Fruit fly (Drosophila melanogaster): ENCODE results near the gene Nrt.

Gene Nrt

DNA sequence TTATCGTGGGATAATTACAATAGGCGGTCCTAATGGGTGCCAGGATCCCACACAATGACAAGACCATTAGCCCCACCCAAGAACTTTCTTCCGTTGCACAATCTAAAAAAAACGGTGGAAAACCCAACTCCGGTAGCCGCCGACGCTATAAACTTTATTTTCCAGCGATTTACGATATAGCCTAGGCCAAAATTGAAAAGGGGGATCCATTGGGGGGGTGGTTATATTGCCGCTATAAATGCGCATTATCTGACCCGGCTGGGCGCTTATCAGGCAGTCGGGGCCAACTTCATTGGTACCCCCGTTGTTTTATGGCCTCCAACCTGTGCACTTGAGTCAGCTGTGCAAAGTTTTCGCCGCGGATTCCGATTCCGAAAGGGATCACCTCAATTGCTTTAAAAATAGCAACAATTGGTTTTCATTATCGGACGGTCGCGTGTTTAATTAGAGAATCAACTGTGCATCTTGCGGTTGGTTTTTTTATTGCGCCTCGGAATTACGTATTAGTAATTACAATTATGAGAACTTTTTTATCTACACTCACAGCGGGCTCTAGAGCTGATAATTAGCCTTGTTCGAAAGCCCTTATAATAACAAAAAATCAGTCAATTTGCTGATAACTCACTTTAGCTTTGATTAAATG lies 38.0 kb downstream of the Nrt start (continued):
- TF ChIP-seq ranshi (GFP tag; IDR thresholded peaks at IDR 0.05), result peak; percentile 21; the same call in 1 of the 2 replicates
- peak; percentile 43 for TF ChIP-seq sd (tag; optimal IDR thresholded peaks at IDR 0.05)
- no peak for TF ChIP-seq Trl (optimal IDR thresholded peaks at IDR 0.05)
- no peak for TF ChIP-seq Trl (GFP tag; optimal IDR thresholded peaks at IDR 0.05)
- peak; percentile 76 for TF ChIP-seq CG13296 (GFP tag; optimal IDR thresholded peaks at IDR 0.05)
- peak; percentile 34 for TF ChIP-seq Fer1 (GFP tag; optimal IDR thresholded peaks at IDR 0.05)
- no peak for TF ChIP-seq zf30C (GFP tag; optimal IDR thresholded peaks at IDR 0.05)
- no peak for TF ChIP-seq tup (GFP tag; optimal IDR thresholded peaks at IDR 0.05)
- peak; percentile 59 for TF ChIP-seq HHEX (GFP tag; optimal IDR thresholded peaks at IDR 0.05)
- peak; percentile 61 for TF ChIP-seq rib (GFP tag; IDR thresholded peaks at IDR 0.05)
- peak; percentile 18 for TF ChIP-seq CG2875 (GFP tag; optimal IDR thresholded peaks at IDR 0.05)
- no peak for TF ChIP-seq Doc2 (GFP tag; IDR thresholded peaks at IDR 0.05)
- 0 out of 2 replicates have a peak, but pooled peaks have one; percentile 10 for TF ChIP-seq CG4360 (GFP tag; IDR thresholded peaks at IDR 0.05)
- TF ChIP-seq yki (optimal IDR thresholded peaks at IDR 0.05), result no peak
- peak; percentile 75 for TF ChIP-seq CG34376 (GFP tag; optimal IDR thresholded peaks at IDR 0.05)
- TF ChIP-seq CG13894 (tag; optimal IDR thresholded peaks at IDR 0.05), result peak; percentile 76
- no peak for TF ChIP-seq disco-r (GFP tag; optimal IDR thresholded peaks at IDR 0.05)
- peak; percentile 48 for TF ChIP-seq onecut (GFP tag; IDR thresholded peaks at IDR 0.05)
- peak; percentile 85 for TF ChIP-seq CG12071 (GFP tag; optimal IDR thresholded peaks at IDR 0.05)
- peak; percentile 10 for TF ChIP-seq CG9817 (tag; optimal IDR thresholded peaks at IDR 0.05)
- TF ChIP-seq Awh (GFP tag; IDR thresholded peaks at IDR 0.05), result peak; percentile 46; the same call in 1 of the 2 replicates
- TF ChIP-seq shn (GFP tag; optimal IDR thresholded peaks at IDR 0.05), result no peak
- TF ChIP-seq btn (GFP tag; optimal IDR thresholded peaks at IDR 0.05), result peak; percentile 24
- no peak for TF ChIP-seq h (optimal IDR thresholded peaks at IDR 0.05)
- peak; percentile 23 for TF ChIP-seq CG8281 (tag; optimal IDR thresholded peaks at IDR 0.05)
- peak; percentile 82 for TF ChIP-seq GATAe (GFP tag; conservative IDR thresholded peaks at IDR 0.05)
- peak; percentile 65 for TF ChIP-seq caup (GFP tag; optimal IDR thresholded peaks at IDR 0.05; ENCODE audit: severe bottlenecking)
- 0 out of 3 replicates have a peak, but pooled peaks have one; percentile 24 for TF ChIP-seq dysf (GFP tag; IDR thresholded peaks at IDR 0.05)
- no peak for TF ChIP-seq pb (GFP tag; optimal IDR thresholded peaks at IDR 0.05)
- TF ChIP-seq exex (tag; optimal IDR thresholded peaks at IDR 0.05), result peak; percentile 87
- peak; percentile 53 for TF ChIP-seq CG1233 (GFP tag; optimal IDR thresholded peaks at IDR 0.05)
- peak; percentile 52 for TF ChIP-seq CG10431 (GFP tag; optimal IDR thresholded peaks at IDR 0.05)
- TF ChIP-seq CG9727 (GFP tag; optimal IDR thresholded peaks at IDR 0.05), result peak; percentile 28
- TF ChIP-seq CG15011 (GFP tag; optimal IDR thresholded peaks at IDR 0.05), result peak; percentile 28
- TF ChIP-seq run (tag; optimal IDR thresholded peaks at IDR 0.05), result peak; percentile 27
- peak; percentile 6 for TF ChIP-seq CG17186 (GFP tag; optimal IDR thresholded peaks at IDR 0.05)
- no peak for TF ChIP-seq Sry-δ (GFP tag; optimal IDR thresholded peaks at IDR 0.05)
- TF ChIP-seq gem (tag; optimal IDR thresholded peaks at IDR 0.05), result peak; percentile 6
- TF ChIP-seq CG14441 (GFP tag; IDR thresholded peaks at IDR 0.05), result 0 out of 2 replicates have a peak, but pooled peaks have one; percentile 29
- peak; percentile 71 for TF ChIP-seq CG3281 (GFP tag; optimal IDR thresholded peaks at IDR 0.05)
- TF ChIP-seq dmrt99B (tag; optimal IDR thresholded peaks at IDR 0.05), result peak; percentile 61
- peak; percentile 7 for TF ChIP-seq ftz-f1 (GFP tag; optimal IDR thresholded peaks at IDR 0.05)
- TF ChIP-seq NfI (GFP tag; optimal IDR thresholded peaks at IDR 0.05), result peak; percentile 38
- TF ChIP-seq Spps (tag; optimal IDR thresholded peaks at IDR 0.05), result no peak
- TF ChIP-seq Jarid2 (GFP tag; optimal IDR thresholded peaks at IDR 0.05), result peak; percentile 45
- no peak for TF ChIP-seq en (GFP tag; optimal IDR thresholded peaks at IDR 0.05)
- peak; percentile 54 for TF ChIP-seq CG31441 (GFP tag; IDR thresholded peaks at IDR 0.05)
- peak; percentile 58 for TF ChIP-seq Asciz (GFP tag; optimal IDR thresholded peaks at IDR 0.05)
- peak; percentile 36 for TF ChIP-seq HmgZ (tag; optimal IDR thresholded peaks at IDR 0.05)
- peak; percentile 60 for TF ChIP-seq sqz (GFP tag; optimal IDR thresholded peaks at IDR 0.05)

Measured in whole organism, embryonic.